Fruit fly (Drosophila melanogaster): ENCODE data around the gene FIG4.

Gene FIG4

DNA sequence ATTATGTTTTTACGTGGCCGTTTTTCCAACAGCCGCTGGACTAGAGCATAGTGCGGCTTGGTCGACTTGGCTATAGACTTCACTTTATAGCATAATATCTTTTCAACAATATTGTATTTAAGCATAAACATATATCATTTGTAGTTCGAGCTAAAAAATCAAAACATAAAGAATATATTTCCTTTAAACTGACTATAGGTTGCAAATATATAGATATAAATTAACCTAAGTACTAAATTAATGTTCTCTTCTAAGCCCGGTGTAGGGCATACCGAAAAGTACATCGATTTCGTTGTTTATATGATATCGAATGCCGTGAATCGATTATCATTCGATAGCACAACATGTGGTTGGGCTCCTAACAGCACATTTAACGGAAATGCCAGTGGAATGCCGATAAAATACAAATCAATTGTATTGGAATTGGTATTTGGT, 16.4 kb upstream of the FIG4 start, which contains the start of gene MFS18:
TSS of gene MFS18 (minus strand) at position 54 of the 435 bp plus-strand sequence.
- peak; percentile 99 for TF ChIP-seq CG14655 (GFP tag; optimal IDR thresholded peaks at IDR 0.05)
- peak; percentile 99 for TF ChIP-seq CG4496 (GFP tag; IDR thresholded peaks at IDR 0.05)
- peak; percentile 30 for TF ChIP-seq EcR (GFP tag; optimal IDR thresholded peaks at IDR 0.05)
- TF ChIP-seq fd96Ca (GFP tag; IDR thresholded peaks at IDR 0.05) = peak; percentile 97
- peak; percentile 96 for TF ChIP-seq gl (tag; optimal IDR thresholded peaks at IDR 0.05)
- no peak for TF ChIP-seq Pif1A (GFP tag; optimal IDR thresholded peaks at IDR 0.05)
- TF ChIP-seq rn (GFP tag; IDR thresholded peaks at IDR 0.05) = peak; percentile 98
- peak; percentile 99 for TF ChIP-seq CG8301 (tag; optimal IDR thresholded peaks at IDR 0.05)
- peak; percentile 99 for TF ChIP-seq D1 (tag; optimal IDR thresholded peaks at IDR 0.05)
- peak; percentile 81 for TF ChIP-seq CG10348 (GFP tag; IDR thresholded peaks at IDR 0.05)
- TF ChIP-seq Ets98B (GFP tag; IDR thresholded peaks at IDR 0.05) = peak; percentile 99
- peak; percentile 88 for TF ChIP-seq CG34367 (tag; optimal IDR thresholded peaks at IDR 0.05)
- peak; percentile 98 for TF ChIP-seq CG12605 (GFP tag; IDR thresholded peaks at IDR 0.05)
- TF ChIP-seq CG32121 (GFP tag; IDR thresholded peaks at IDR 0.05) = peak; percentile 99
- peak; percentile 97 for TF ChIP-seq Snoo (tag; optimal IDR thresholded peaks at IDR 0.05)
- TF ChIP-seq CG13204 (GFP tag; optimal IDR thresholded peaks at IDR 0.05) = no peak
- TF ChIP-seq Pif1B (GFP tag; optimal IDR thresholded peaks at IDR 0.05) = peak; percentile 96
- peak; percentile 99 for TF ChIP-seq CG8159 (tag; optimal IDR thresholded peaks at IDR 0.05)
- TF ChIP-seq CG17806 (tag; optimal IDR thresholded peaks at IDR 0.05) = peak; percentile 100
- TF ChIP-seq CG15710 (tag; optimal IDR thresholded peaks at IDR 0.05) = peak; percentile 90
- peak; percentile 98 for TF ChIP-seq CG9948 (tag; optimal IDR thresholded peaks at IDR 0.05)

DNA sequence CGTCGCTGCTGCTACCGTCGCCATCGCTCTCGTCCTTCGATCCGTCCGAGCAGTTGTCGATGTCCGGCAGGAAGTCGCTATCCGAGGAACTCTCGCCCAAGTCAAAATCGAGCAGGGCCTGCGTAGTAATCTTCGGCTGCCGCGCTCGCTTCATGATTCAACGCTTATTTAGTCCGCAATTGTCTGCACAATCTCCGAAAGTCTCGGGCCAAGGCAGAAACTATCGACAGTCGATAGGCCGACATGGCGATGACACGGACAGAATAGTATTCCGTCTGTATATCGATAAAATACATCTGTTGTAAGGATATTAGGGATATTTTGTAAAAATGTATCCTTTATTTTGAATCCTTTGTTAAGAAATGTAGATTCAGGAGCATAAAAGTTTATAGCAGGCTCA, 12.2 kb upstream of the FIG4 start, which contains the start of gene CG15439:
TSS of gene CG15439 (minus strand) at position 241 of the 400 bp plus-strand sequence.
- TF ChIP-seq Ets98B (GFP tag; IDR thresholded peaks at IDR 0.05) (no peak), CG32121 (GFP tag; IDR thresholded peaks at IDR 0.05) (no peak), CG4496 (GFP tag; IDR thresholded peaks at IDR 0.05) (no peak), Pif1B (GFP tag; optimal IDR thresholded peaks at IDR 0.05) (no peak), rn (GFP tag; IDR thresholded peaks at IDR 0.05) (no peak), CG12605 (GFP tag; IDR thresholded peaks at IDR 0.05) (no peak), EcR (GFP tag; optimal IDR thresholded peaks at IDR 0.05) (no peak), CG14655 (GFP tag; optimal IDR thresholded peaks at IDR 0.05) (no peak), CG10348 (GFP tag; IDR thresholded peaks at IDR 0.05) (no peak), Pif1A (GFP tag; optimal IDR thresholded peaks at IDR 0.05) (no peak), fd96Ca (GFP tag; IDR thresholded peaks at IDR 0.05) (no peak), gl (tag; optimal IDR thresholded peaks at IDR 0.05) (no peak), CG17806 (tag; optimal IDR thresholded peaks at IDR 0.05) (no peak)

DNA sequence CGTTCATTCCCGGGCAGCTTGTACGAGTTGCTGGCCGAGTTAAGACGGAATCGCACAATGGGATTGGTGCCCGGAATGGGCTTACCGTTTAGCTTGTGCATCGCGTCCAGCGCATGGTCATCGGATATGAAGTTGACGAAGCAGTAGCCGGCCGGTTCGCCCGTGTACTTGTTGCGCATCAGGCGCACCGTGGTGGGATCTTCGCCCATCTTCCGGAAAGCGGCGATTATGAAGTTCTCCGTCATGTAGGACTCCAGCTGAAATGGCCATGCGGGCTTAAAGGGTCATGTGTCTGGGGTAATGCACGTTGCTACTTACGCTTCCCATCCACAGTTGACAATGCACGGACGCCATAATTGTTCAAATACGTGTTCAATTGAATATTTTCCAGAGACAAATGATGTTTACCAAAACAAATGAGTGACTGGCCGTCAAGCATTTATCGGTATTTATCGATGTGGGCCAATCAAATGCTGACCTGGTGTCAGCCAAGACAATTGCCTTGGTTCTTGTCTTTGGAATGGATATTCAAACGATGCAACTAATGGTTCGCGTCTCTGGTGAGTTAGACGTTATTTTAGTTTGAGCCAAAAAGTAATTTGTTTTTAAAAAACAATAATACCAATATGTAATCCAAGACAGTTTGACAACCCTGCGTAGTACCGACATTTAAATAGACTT, 10.8 kb upstream of the FIG4 start, which contains the start of the genes Secp43 and ND-B8:
TSS of gene Secp43 (minus strand) at position 445 of the 681 bp plus-strand sequence.
TSS of gene ND-B8 (plus strand) at position 618 of the 681 bp plus-strand sequence.
- TF ChIP-seq EcR (GFP tag; optimal IDR thresholded peaks at IDR 0.05) (no peak), CG14655 (GFP tag; optimal IDR thresholded peaks at IDR 0.05) (no peak), fd96Ca (GFP tag; IDR thresholded peaks at IDR 0.05) (no peak), D1 (tag; optimal IDR thresholded peaks at IDR 0.05) (no peak), Pif1B (GFP tag; optimal IDR thresholded peaks at IDR 0.05) (no peak), CG4496 (GFP tag; IDR thresholded peaks at IDR 0.05) (no peak), CG12605 (GFP tag; IDR thresholded peaks at IDR 0.05) (no peak), CG8301 (tag; optimal IDR thresholded peaks at IDR 0.05) (no peak), CG10348 (GFP tag; IDR thresholded peaks at IDR 0.05) (no peak), CG15710 (tag; optimal IDR thresholded peaks at IDR 0.05) (no peak), Pif1A (GFP tag; optimal IDR thresholded peaks at IDR 0.05) (no peak), CG34367 (tag; optimal IDR thresholded peaks at IDR 0.05) (no peak), Snoo (tag; optimal IDR thresholded peaks at IDR 0.05) (no peak), rn (GFP tag; IDR thresholded peaks at IDR 0.05) (no peak), CG17806 (tag; optimal IDR thresholded peaks at IDR 0.05) (no peak), CG9948 (tag; optimal IDR thresholded peaks at IDR 0.05) (no peak), CG32121 (GFP tag; IDR thresholded peaks at IDR 0.05) (no peak), CG8159 (tag; optimal IDR thresholded peaks at IDR 0.05) (no peak), CG13204 (GFP tag; optimal IDR thresholded peaks at IDR 0.05) (no peak), Ets98B (GFP tag; IDR thresholded peaks at IDR 0.05) (no peak)

DNA sequence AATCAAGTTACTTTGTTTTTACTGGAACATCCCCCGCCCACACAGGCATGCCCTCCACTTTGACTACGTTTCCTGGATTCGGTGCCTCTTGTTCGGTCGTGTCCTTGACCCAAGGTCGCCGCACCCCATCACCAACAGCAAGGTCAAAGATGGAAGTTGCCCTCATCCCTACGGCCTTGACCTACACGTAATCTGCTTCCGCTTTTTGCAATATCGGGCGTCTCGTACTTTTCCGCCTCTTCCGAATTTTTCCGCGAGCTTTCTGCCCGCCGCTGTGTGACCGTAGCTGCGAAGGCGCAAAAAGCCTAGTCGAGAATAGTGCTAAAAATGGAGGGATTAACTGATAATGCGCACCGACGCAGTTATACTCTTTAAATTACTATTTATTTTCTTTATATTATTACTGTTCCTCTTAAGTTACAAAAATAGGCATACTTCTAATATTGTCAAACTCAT, 8.4 kb upstream of the FIG4 start, which contains the start of gene Gs1l:
TSS of gene Gs1l (minus strand) at position 269 of the 456 bp plus-strand sequence.
- no peak for TF ChIP-seq CG17806 (tag; optimal IDR thresholded peaks at IDR 0.05)
- TF ChIP-seq CG4496 (GFP tag; IDR thresholded peaks at IDR 0.05) = no peak
- no peak for TF ChIP-seq Pif1B (GFP tag; optimal IDR thresholded peaks at IDR 0.05)
- TF ChIP-seq CG10348 (GFP tag; IDR thresholded peaks at IDR 0.05) = no peak
- TF ChIP-seq EcR (GFP tag; optimal IDR thresholded peaks at IDR 0.05) = peak; percentile 71
- TF ChIP-seq CG8301 (tag; optimal IDR thresholded peaks at IDR 0.05) = no peak
- TF ChIP-seq fd96Ca (GFP tag; IDR thresholded peaks at IDR 0.05) = no peak
- TF ChIP-seq Pif1A (GFP tag; optimal IDR thresholded peaks at IDR 0.05) = no peak
- TF ChIP-seq CG13204 (GFP tag; optimal IDR thresholded peaks at IDR 0.05) = no peak
- TF ChIP-seq rn (GFP tag; IDR thresholded peaks at IDR 0.05) = no peak
- TF ChIP-seq CG32121 (GFP tag; IDR thresholded peaks at IDR 0.05) = peak; percentile 40; the same call in 1 of the 2 replicates
- TF ChIP-seq CG34367 (tag; optimal IDR thresholded peaks at IDR 0.05) = no peak
- TF ChIP-seq D1 (tag; optimal IDR thresholded peaks at IDR 0.05) = no peak
- TF ChIP-seq CG12605 (GFP tag; IDR thresholded peaks at IDR 0.05) = no peak
- TF ChIP-seq Snoo (tag; optimal IDR thresholded peaks at IDR 0.05) = no peak
- no peak; the same call in 1 of the 2 replicates for TF ChIP-seq Ets98B (GFP tag; IDR thresholded peaks at IDR 0.05)
- no peak for TF ChIP-seq CG14655 (GFP tag; optimal IDR thresholded peaks at IDR 0.05)
- TF ChIP-seq gl (tag; optimal IDR thresholded peaks at IDR 0.05) = no peak
- TF ChIP-seq CG9948 (tag; optimal IDR thresholded peaks at IDR 0.05) = no peak
- no peak for TF ChIP-seq CG15710 (tag; optimal IDR thresholded peaks at IDR 0.05)
- TF ChIP-seq CG8159 (tag; optimal IDR thresholded peaks at IDR 0.05) = peak; percentile 26
